Fruit fly (Drosophila melanogaster) whole organism, embryonic: ENCODE measurements around the gene Nepl13.

ENCODE experiments used
- ATbp ChIP-seq: fragments of 200-800 bp; sonication (Bioruptor generic); optimal IDR thresholded peaks from 2 replicates; lab custom pipeline; 2017; ENCODE audit warnings: missing biosample characterization, mild to moderate bottlenecking, missing genetic modification characterization, missing genetic modification reagents
- Abd-B ChIP-seq: fragments of 200-800 bp; sonication (Bioruptor generic); optimal IDR thresholded peaks from 2 replicates; lab custom pipeline; 2018; ENCODE audit warnings: missing biosample characterization, mild to moderate bottlenecking, missing genetic modification characterization, moderate library complexity
- CG11723 ChIP-seq: fragments of 200-800 bp; sonication (Bioruptor generic); optimal IDR thresholded peaks from 2 replicates; lab custom pipeline; 2017; ENCODE audit warnings: missing biosample characterization, mild to moderate bottlenecking, missing genetic modification characterization
- CG12104 ChIP-seq: fragments of 200-800 bp; sonication (Bioruptor generic); optimal IDR thresholded peaks from 3 replicates; lab custom pipeline; 2016; ENCODE audit warnings: missing biosample characterization, missing genetic modification characterization
- CG13123 ChIP-seq: fragments of 200-800 bp; sonication (Bioruptor generic); optimal IDR thresholded peaks from 2 replicates; lab custom pipeline; 2016; ENCODE audit warnings: missing biosample characterization, missing genetic modification characterization
- CG15269 ChIP-seq: fragments of 200-800 bp; sonication (Bioruptor generic); optimal IDR thresholded peaks from 2 replicates; lab custom pipeline; 2018; ENCODE audit warnings: missing biosample characterization, mild to moderate bottlenecking, missing genetic modification characterization, moderate library complexity
- CG17361 ChIP-seq: fragments of 200-800 bp; sonication (Bioruptor generic); IDR thresholded peaks from 3 replicates; pipeline ENCODE4 v1.3.6; 2022; ENCODE audit warnings: missing biosample characterization, missing genetic modification characterization
- CG2116 ChIP-seq: fragments of 200-800 bp; sonication (Bioruptor generic); optimal IDR thresholded peaks from 3 replicates; lab custom pipeline; 2018; ENCODE audit warnings: missing biosample characterization, mild to moderate bottlenecking, missing genetic modification characterization
- CG4730 ChIP-seq: fragments of 200-800 bp; sonication (Bioruptor generic); IDR thresholded peaks from 2 replicates; pipeline ENCODE4 v1.3.6; 2022; ENCODE audit warnings: missing biosample characterization, missing genetic modification characterization
- CG6254 ChIP-seq: fragments of 200-800 bp; sonication (Bioruptor generic); optimal IDR thresholded peaks from 3 replicates; lab custom pipeline; 2017; ENCODE audit warnings: mild to moderate bottlenecking, missing biosample characterization, missing genetic modification reagents, missing genetic modification characterization
- CG6854 ChIP-seq: fragments of 200-800 bp; sonication (Bioruptor generic); optimal IDR thresholded peaks from 3 replicates; lab custom pipeline; 2017; ENCODE audit warnings: missing biosample characterization, mild to moderate bottlenecking, missing genetic modification characterization
- CG7357 ChIP-seq: fragments of 200-800 bp; sonication (Bioruptor generic); IDR thresholded peaks from 3 replicates; pipeline ENCODE4 v1.3.6; 2022; ENCODE audit warnings: missing biosample characterization, missing genetic modification characterization
- CG8281 ChIP-seq: fragments of 200-800 bp; sonication (Bioruptor generic); optimal IDR thresholded peaks from 2 replicates; lab custom pipeline; 2018; ENCODE audit warnings: missing biosample characterization, mild to moderate bottlenecking, missing genetic modification characterization, moderate library complexity
- CG8388 ChIP-seq: fragments of 200-800 bp; sonication (Bioruptor generic); optimal IDR thresholded peaks from 2 replicates; lab custom pipeline; 2019; ENCODE audit warnings: missing biosample characterization, mild to moderate bottlenecking, missing genetic modification characterization, moderate library complexity
- CG8765 ChIP-seq: fragments of 200-800 bp; sonication (Bioruptor generic); IDR thresholded peaks from 2 replicates; pipeline ENCODE4 v1.3.6; 2022; ENCODE audit warnings: missing biosample characterization, missing genetic modification characterization
- CkIIα-i1 ChIP-seq: fragments of 200-800 bp; sonication (Bioruptor generic); IDR thresholded peaks from 2 replicates; pipeline ENCODE4 v1.3.6; 2022; ENCODE audit warnings: missing biosample characterization, missing genetic modification characterization
- HHEX ChIP-seq: fragments of 200-800 bp; sonication (Bioruptor generic); optimal IDR thresholded peaks from 3 replicates; lab custom pipeline; 2017; ENCODE audit warnings: missing biosample characterization, mild to moderate bottlenecking, missing genetic modification characterization, missing genetic modification reagents
- HLH3B ChIP-seq: fragments of 200-800 bp; sonication (Bioruptor generic); IDR thresholded peaks from 2 replicates; pipeline ENCODE4 v1.3.6; 2022; ENCODE audit warnings: missing biosample characterization, missing genetic modification characterization
- Mad ChIP-seq: fragments of 200-800 bp; sonication (Bioruptor generic); optimal IDR thresholded peaks from 2 replicates; lab custom pipeline; 2016; ENCODE audit warnings: missing biosample characterization, missing genetic modification characterization
- ato ChIP-seq: fragments of 200-800 bp; sonication (Bioruptor generic); IDR thresholded peaks from 2 replicates; pipeline ENCODE4 v1.3.6; 2022; ENCODE audit warnings: missing biosample characterization, missing genetic modification characterization; ENCODE audit not compliant: partially characterized antibody
- cg ChIP-seq: fragments of 200-800 bp; sonication (Bioruptor generic); optimal IDR thresholded peaks from 3 replicates; lab custom pipeline; 2019; ENCODE audit warnings: missing biosample characterization, mild to moderate bottlenecking, missing genetic modification characterization, moderate library complexity
- crp ChIP-seq, 2 experiments: fragments of 200-800 bp; sonication (Bioruptor generic); optimal IDR thresholded peaks; 2 replicates in 1 of 2; 3 replicates in 1 of 2; lab custom pipeline; 2017; ENCODE audit warnings: missing biosample characterization in 2 of 2, missing genetic modification characterization in 2 of 2, mild to moderate bottlenecking in 1 of 2, moderate library complexity in 1 of 2
- dm ChIP-seq: fragments of 200-800 bp; sonication (Bioruptor generic); optimal IDR thresholded peaks from 3 replicates; lab custom pipeline; 2016; ENCODE audit warnings: missing biosample characterization, missing genetic modification characterization
- ems ChIP-seq: fragments of 200-800 bp; sonication (Bioruptor generic); optimal IDR thresholded peaks from 3 replicates; lab custom pipeline; 2016; ENCODE audit warnings: missing biosample characterization, missing genetic modification characterization
- en ChIP-seq: fragments of 200-800 bp; sonication (Bioruptor generic); optimal IDR thresholded peaks from 2 replicates; lab custom pipeline; 2016; ENCODE audit warnings: missing biosample characterization, missing genetic modification characterization
- fd102C ChIP-seq: fragments of 200-800 bp; sonication (Bioruptor generic); optimal IDR thresholded peaks from 2 replicates; lab custom pipeline; 2018; ENCODE audit warnings: missing biosample characterization, mild to moderate bottlenecking, missing genetic modification characterization, moderate library complexity
- fd96Cb ChIP-seq: fragments of 200-800 bp; sonication (Bioruptor generic); optimal IDR thresholded peaks from 2 replicates; lab custom pipeline; 2018; ENCODE audit warnings: missing biosample characterization, mild to moderate bottlenecking, missing genetic modification characterization, moderate library complexity
- gce ChIP-seq: fragments of 200-800 bp; sonication (Bioruptor generic); IDR thresholded peaks from 3 replicates; pipeline ENCODE4 v1.3.6; 2022; ENCODE audit warnings: missing biosample characterization, missing genetic modification characterization
- hbn ChIP-seq: fragments of 200-800 bp; sonication (Bioruptor generic); IDR thresholded peaks from 2 replicates; pipeline ENCODE4 v1.3.6; 2022; ENCODE audit warnings: missing biosample characterization, missing genetic modification characterization; ENCODE audit not compliant: partially characterized antibody
- ken ChIP-seq: fragments of 200-800 bp; sonication (Bioruptor generic); IDR thresholded peaks from 3 replicates; pipeline ENCODE4 v1.3.6; 2022; ENCODE audit warnings: missing biosample characterization, missing genetic modification characterization
- row ChIP-seq: fragments of 200-800 bp; sonication (Bioruptor generic); IDR thresholded peaks from 3 replicates; pipeline ENCODE4 v1.3.6; 2022; ENCODE audit warnings: missing biosample characterization, missing genetic modification characterization
- salm ChIP-seq: fragments of 200-800 bp; sonication (Bioruptor generic); optimal IDR thresholded peaks from 2 replicates; lab custom pipeline; 2018; ENCODE audit warnings: missing biosample characterization, mild to moderate bottlenecking, missing genetic modification characterization
- seq ChIP-seq: fragments of 200-800 bp; sonication (Bioruptor generic); IDR thresholded peaks from 2 replicates; pipeline ENCODE4 v1.3.6; 2022; ENCODE audit warnings: missing biosample characterization, missing genetic modification characterization
- slbo ChIP-seq: fragments of 200-800 bp; sonication (Bioruptor generic); IDR thresholded peaks from 2 replicates; pipeline ENCODE4 v1.3.6; 2022; ENCODE audit warnings: missing biosample characterization, missing genetic modification characterization
- slou ChIP-seq: fragments of 200-800 bp; sonication (Bioruptor generic); optimal IDR thresholded peaks from 3 replicates; lab custom pipeline; 2016; ENCODE audit warnings: missing biosample characterization, missing genetic modification characterization
- slp2 ChIP-seq: fragments of 200-800 bp; sonication (Bioruptor generic); optimal IDR thresholded peaks from 2 replicates; lab custom pipeline; 2016; ENCODE audit warnings: missing biosample characterization, missing genetic modification characterization
- tll ChIP-seq, 2 experiments: fragments of 200-800 bp in 1 of 2; fragments of >200 bp in 1 of 2; sonication (Bioruptor generic) in 1 of 2; optimal IDR thresholded peaks; 2 replicates each; lab custom pipeline; 2017 to 2019; ENCODE audit warnings: missing biosample characterization in 2 of 2, missing genetic modification characterization in 2 of 2, mild to moderate bottlenecking in 1 of 2, moderate library complexity in 1 of 2
- toy ChIP-seq: fragments of 200-800 bp; sonication (Bioruptor generic); IDR thresholded peaks from 2 replicates; pipeline ENCODE4 v1.3.6; 2022; ENCODE audit warnings: missing biosample characterization, missing genetic modification characterization
- trem ChIP-seq: fragments of 200-800 bp; optimal IDR thresholded peaks from 3 replicates; lab custom pipeline; 2019; ENCODE audit warnings: missing biosample characterization, mild to moderate bottlenecking, missing genetic modification characterization, moderate library complexity
- tx ChIP-seq: fragments of 200-800 bp; sonication (Bioruptor generic); optimal IDR thresholded peaks from 2 replicates; lab custom pipeline; 2016; ENCODE audit warnings: missing biosample characterization, missing genetic modification characterization
- unc-4 ChIP-seq: fragments of 200-800 bp; sonication (Bioruptor generic); IDR thresholded peaks from 2 replicates; pipeline ENCODE4 v1.3.6; 2022; ENCODE audit warnings: missing biosample characterization, missing genetic modification characterization; ENCODE audit not compliant: partially characterized antibody
- wdn ChIP-seq: fragments of 200-800 bp; sonication (Bioruptor generic); IDR thresholded peaks from 2 replicates; pipeline ENCODE4 v1.3.6; 2022; ENCODE audit warnings: missing biosample characterization, missing genetic modification characterization

The Nepl13 gene

dm6 chr3R:22753895-22754774, 6.7 kb downstream of the Nepl13 start (continued):
- peak; percentile 38 for TF ChIP-seq HHEX (GFP tag; lab: Kevin White, UChicago)
- 0 out of 2 replicates have a peak, but pooled peaks have one; percentile 32 for TF ChIP-seq hbn (GFP tag; lab: Robert Waterston, UW)
- TF ChIP-seq en (GFP tag; lab: Kevin White, UChicago), result no peak
- peak; percentile 39 for TF ChIP-seq CG8281 (tag; lab: Kevin White, UChicago)
- TF ChIP-seq ken (GFP tag; lab: Robert Waterston, UW), result peak; percentile 70; the same call in 2 of the 3 replicates
- peak; percentile 46 for TF ChIP-seq CG11723
- TF ChIP-seq Abd-B (GFP tag; lab: Kevin White, UChicago), result peak; percentile 33
- TF ChIP-seq row (GFP tag; lab: Robert Waterston, UW), result peak; percentile 85
- TF ChIP-seq seq (GFP tag; lab: Robert Waterston, UW), result no peak
- no peak for TF ChIP-seq tx (GFP tag; lab: Kevin White, UChicago)
- no peak for TF ChIP-seq CkIIα-i1 (GFP tag; lab: Robert Waterston, UW)
- TF ChIP-seq slou (GFP tag; lab: Kevin White, UChicago), result peak; percentile 5
- peak; percentile 35; the same call in 1 of the 2 replicates for TF ChIP-seq wdn
- TF ChIP-seq CG7357, result 0 out of 3 replicates have a peak, but pooled peaks have one; percentile 6
- peak; percentile 27 for TF ChIP-seq CG4730 (GFP tag; lab: Robert Waterston, UW)
- TF ChIP-seq dm (GFP tag; lab: Kevin White, UChicago), result peak; percentile 8
- TF ChIP-seq CG12104 (GFP tag; lab: Kevin White, UChicago), result peak; percentile 59
- TF ChIP-seq trem (tag; lab: Kevin White, UChicago), result peak; percentile 0
- peak; percentile 23 for TF ChIP-seq Mad (GFP tag; lab: Kevin White, UChicago)
- peak in 1 of 2 experiments; percentile 1 for TF ChIP-seq crp (GFP tag; optimal IDR thresholded peaks at IDR 0.05; lab: Kevin White, UChicago)
- TF ChIP-seq CG8765, result no peak
- peak; percentile 44 for TF ChIP-seq unc-4
- peak; percentile 91 for TF ChIP-seq CG17361 (GFP tag; lab: Robert Waterston, UW)
- TF ChIP-seq CG13123, result peak; percentile 42
- TF ChIP-seq slbo (GFP tag; lab: Robert Waterston, UW), result peak; percentile 74
- peak; percentile 68 for TF ChIP-seq CG6254 (GFP tag; lab: Kevin White, UChicago)
- no peak for TF ChIP-seq toy (GFP tag; lab: Robert Waterston, UW)
- no peak for TF ChIP-seq tll (GFP tag; optimal IDR thresholded peaks at IDR 0.05; lab: Kevin White, UChicago)
- peak; percentile 59 for TF ChIP-seq fd96Cb (tag; lab: Kevin White, UChicago)
- peak; percentile 81 for TF ChIP-seq CG15269 (tag; lab: Kevin White, UChicago)
- TF ChIP-seq CG8388 (GFP tag; lab: Kevin White, UChicago), result peak; percentile 52
- peak; percentile 26 for TF ChIP-seq CG6854 (GFP tag; lab: Kevin White, UChicago)
- TF ChIP-seq ato (GFP tag; lab: Robert Waterston, UW), result 0 out of 2 replicates have a peak, but pooled peaks have one; percentile 31
- peak; percentile 18 for TF ChIP-seq cg (GFP tag; lab: Kevin White, UChicago)
- peak; percentile 30 for TF ChIP-seq CG2116 (GFP tag; lab: Kevin White, UChicago)
- TF ChIP-seq ATbp (GFP tag; lab: Kevin White, UChicago), result peak; percentile 52
- TF ChIP-seq slp2 (GFP tag; lab: Kevin White, UChicago), result peak; percentile 4
- no peak for TF ChIP-seq salm
- peak; percentile 65; the same call in 2 of the 3 replicates for TF ChIP-seq gce
- peak; percentile 46 for TF ChIP-seq HLH3B (GFP tag; lab: Robert Waterston, UW)
- no peak for TF ChIP-seq fd102C
- peak; percentile 9 for TF ChIP-seq ems (GFP tag; lab: Kevin White, UChicago)
